Worm (Caenorhabditis elegans) whole organism, L2 larva: ENCODE results near the gene K12H6.8.

ENCODE experiments used
- R02D3.7 ChIP-seq: fragments of 150-350 bp; optimal IDR thresholded peaks from 2 replicates; lab custom pipeline; 2014; ENCODE audit warnings: missing biosample characterization, missing genetic modification characterization
- Y55F3AM.14 ChIP-seq: fragments of 200-800 bp; sonication (Bioruptor generic); optimal IDR thresholded peaks from 2 replicates; lab custom pipeline; 2018; ENCODE audit warnings: mild to moderate bottlenecking, missing genetic modification characterization, missing compliant biosample characterization
- blmp-1 ChIP-seq: sonication (generic microtip); optimal IDR thresholded peaks from 2 replicates; lab custom pipeline; 2017; ENCODE audit warnings: missing genetic modification characterization, mild to moderate bottlenecking, missing compliant biosample characterization, antibody characterized with exemption, moderate library complexity; ENCODE audit not compliant: insufficient read depth
- egl-27 ChIP-seq: sonication (generic microtip); optimal IDR thresholded peaks from 3 replicates; lab custom pipeline; 2017; ENCODE audit warnings: missing biosample characterization, missing genetic modification reagents, missing genetic modification characterization
- fos-1 ChIP-seq: fragments of 150-350 bp; optimal IDR thresholded peaks from 2 replicates; lab custom pipeline; 2014; ENCODE audit warnings: missing biosample characterization, missing genetic modification characterization
- lin-13 ChIP-seq: fragments of 150-350 bp; optimal IDR thresholded peaks from 2 replicates; lab custom pipeline; 2014; ENCODE audit warnings: missing biosample characterization, missing genetic modification reagents, missing genetic modification characterization
- lsy-2 ChIP-seq, 2 experiments: fragments of 150-350 bp in 1 of 2; sonication (generic microtip) in 1 of 2; optimal IDR thresholded peaks; 2 replicates each; lab custom pipeline; 2014 to 2017; ENCODE audit warnings: missing biosample characterization in 2 of 2, missing genetic modification characterization in 2 of 2
- nhr-237 ChIP-seq: fragments of 150-350 bp; optimal IDR thresholded peaks from 2 replicates; lab custom pipeline; 2014; ENCODE audit warnings: missing biosample characterization, missing genetic modification characterization
- peb-1 ChIP-seq: fragments of 150-350 bp; optimal IDR thresholded peaks from 2 replicates; lab custom pipeline; 2014; ENCODE audit warnings: missing biosample characterization, missing genetic modification characterization
- sma-3 ChIP-seq: sonication (generic microtip); optimal IDR thresholded peaks from 2 replicates; lab custom pipeline; 2016; ENCODE audit warnings: missing genetic modification reagents, missing genetic modification characterization, missing compliant biosample characterization
- snpc-4 ChIP-seq: fragments of 150-350 bp; optimal IDR thresholded peaks from 2 replicates; lab custom pipeline; 2014; ENCODE audit warnings: missing biosample characterization, missing genetic modification characterization
- unc-62 ChIP-seq: fragments of 150-350 bp; optimal IDR thresholded peaks from 2 replicates; lab custom pipeline; 2014; ENCODE audit warnings: missing biosample characterization, missing genetic modification reagents, missing genetic modification characterization
- ztf-4 ChIP-seq: fragments of 150-350 bp; optimal IDR thresholded peaks from 2 replicates; lab custom pipeline; 2014; ENCODE audit warnings: missing biosample characterization, missing genetic modification characterization

DNA sequence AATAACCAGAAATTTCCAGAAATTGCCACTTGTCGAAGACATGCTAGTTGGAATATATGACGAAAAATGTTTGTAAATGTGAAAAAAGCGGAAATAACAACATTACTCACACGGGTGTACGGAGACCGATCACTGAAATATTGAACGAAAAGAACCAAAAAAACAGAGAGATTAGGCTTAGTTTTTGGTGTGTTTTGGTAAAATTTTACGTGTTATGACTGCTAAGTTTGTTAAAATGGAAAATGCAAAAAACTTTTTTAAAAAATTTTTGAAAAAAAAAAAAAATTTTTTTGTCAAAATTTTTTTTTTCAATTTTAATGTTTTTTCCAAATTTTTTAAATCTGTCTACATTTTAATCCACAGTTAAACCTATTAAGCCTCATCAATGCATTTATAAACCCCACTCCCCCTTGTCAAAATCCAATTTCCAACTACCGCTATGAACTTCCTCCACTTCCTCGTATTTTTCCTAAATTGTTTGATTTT is 5.2 kb upstream of the K12H6.8 start, which contains the start of the genes fut-4 and K12H6.10:
- TF ChIP-seq nhr-237 (tag; lab: Kevin White, UChicago) (no peak), unc-62 (GFP tag; lab: Kevin White, UChicago) (no peak), peb-1 (tag; lab: Kevin White, UChicago) (no peak), blmp-1 (tag; lab: Kevin White, UChicago) (no peak), snpc-4 (tag; lab: Kevin White, UChicago) (no peak), lsy-2 (tag; optimal IDR thresholded peaks at IDR 0.05; lab: Kevin White, UChicago) (no peak), egl-27 (tag; lab: Kevin White, UChicago) (no peak), Y55F3AM.14 (GFP tag; lab: Kevin White, UChicago) (no peak), sma-3 (GFP tag; lab: Kevin White, UChicago) (no peak), ztf-4 (no peak), fos-1 (tag; lab: Kevin White, UChicago) (no peak), R02D3.7 (no peak), lin-13 (no peak)
